Fruit fly (Drosophila melanogaster) whole organism, pupa: ENCODE results near the gene SppL.

Source experiments
- CG10348 ChIP-seq: fragments of 200-800 bp; sonication (Bioruptor generic); IDR thresholded peaks from 2 replicates; pipeline ENCODE4 v1.3.6; 2022; ENCODE audit warnings: missing biosample characterization, missing genetic modification characterization
- CG12605 ChIP-seq: fragments of 200-800 bp; sonication (Bioruptor generic); IDR thresholded peaks from 2 replicates; pipeline ENCODE4 v1.3.6; 2022; ENCODE audit warnings: missing biosample characterization, missing genetic modification characterization
- CG13204 ChIP-seq: fragments of 200-800 bp; sonication (Bioruptor generic); optimal IDR thresholded peaks from 2 replicates; lab custom pipeline; 2018; ENCODE audit warnings: missing biosample characterization, mild to moderate bottlenecking, missing genetic modification characterization, moderate library complexity
- CG14655 ChIP-seq: fragments of 200-800 bp; sonication (Bioruptor generic); optimal IDR thresholded peaks from 3 replicates; lab custom pipeline; 2017; ENCODE audit warnings: mild to moderate bottlenecking, missing biosample characterization, missing genetic modification reagents, missing genetic modification characterization
- CG15710 ChIP-seq: fragments of 200-800 bp; sonication (Bioruptor generic); optimal IDR thresholded peaks from 2 replicates; lab custom pipeline; 2018; ENCODE audit warnings: missing biosample characterization, mild to moderate bottlenecking, missing genetic modification characterization, moderate library complexity
- CG17806 ChIP-seq: fragments of 200-800 bp; sonication (Bioruptor generic); optimal IDR thresholded peaks from 2 replicates; lab custom pipeline; 2018; ENCODE audit warnings: missing biosample characterization, mild to moderate bottlenecking, missing genetic modification characterization, moderate library complexity
- CG32121 ChIP-seq: fragments of 200-800 bp; sonication (Bioruptor generic); IDR thresholded peaks from 2 replicates; pipeline ENCODE4 v1.3.6; 2022; ENCODE audit warnings: missing biosample characterization, missing genetic modification characterization
- CG34367 ChIP-seq: fragments of 200-800 bp; sonication (Bioruptor generic); optimal IDR thresholded peaks from 2 replicates; lab custom pipeline; 2018; ENCODE audit warnings: missing biosample characterization, mild to moderate bottlenecking, missing genetic modification characterization
- CG4496 ChIP-seq: fragments of 200-800 bp; sonication (Bioruptor generic); IDR thresholded peaks from 3 replicates; pipeline ENCODE4 v1.3.6; 2022; ENCODE audit warnings: missing biosample characterization, missing genetic modification characterization
- CG8159 ChIP-seq: fragments of 200-800 bp; sonication (Bioruptor generic); optimal IDR thresholded peaks from 3 replicates; lab custom pipeline; 2018; ENCODE audit warnings: missing biosample characterization, mild to moderate bottlenecking, missing genetic modification characterization, moderate library complexity
- CG8301 ChIP-seq: fragments of 200-800 bp; sonication (Bioruptor generic); optimal IDR thresholded peaks from 2 replicates; lab custom pipeline; 2018; ENCODE audit warnings: missing biosample characterization, mild to moderate bottlenecking, missing genetic modification characterization
- CG9948 ChIP-seq: fragments of 200-800 bp; sonication (Bioruptor generic); optimal IDR thresholded peaks from 2 replicates; lab custom pipeline; 2018; ENCODE audit warnings: missing biosample characterization, mild to moderate bottlenecking, missing genetic modification characterization, moderate library complexity
- D1 ChIP-seq: fragments of 200-800 bp; sonication (Bioruptor generic); optimal IDR thresholded peaks from 2 replicates; lab custom pipeline; 2018; ENCODE audit warnings: missing biosample characterization, mild to moderate bottlenecking, missing genetic modification characterization, moderate library complexity
- EcR ChIP-seq: fragments of 200-800 bp; sonication (Bioruptor generic); optimal IDR thresholded peaks from 3 replicates; lab custom pipeline; 2019; ENCODE audit warnings: missing biosample characterization, missing genetic modification characterization, mild to moderate bottlenecking, moderate library complexity, missing genetic modification reagents
- Ets98B ChIP-seq: fragments of 200-800 bp; sonication (Bioruptor generic); IDR thresholded peaks from 2 replicates; pipeline ENCODE4 v1.3.6; 2022; ENCODE audit warnings: missing biosample characterization, missing genetic modification characterization
- Pif1A ChIP-seq: fragments of 200-800 bp; sonication (Bioruptor generic); optimal IDR thresholded peaks from 3 replicates; lab custom pipeline; 2016; ENCODE audit warnings: missing biosample characterization, missing genetic modification characterization
- Pif1B ChIP-seq: fragments of 200-800 bp; sonication (Bioruptor generic); optimal IDR thresholded peaks from 3 replicates; lab custom pipeline; 2016; ENCODE audit warnings: missing biosample characterization, missing genetic modification characterization
- Snoo ChIP-seq: fragments of 200-800 bp; sonication (Bioruptor generic); optimal IDR thresholded peaks from 3 replicates; lab custom pipeline; 2017; ENCODE audit warnings: missing biosample characterization, mild to moderate bottlenecking, missing genetic modification characterization, inconsistent platforms
- fd96Ca ChIP-seq: fragments of 200-800 bp; sonication (Bioruptor generic); IDR thresholded peaks from 3 replicates; pipeline ENCODE4 v1.3.6; 2022; ENCODE audit warnings: missing biosample characterization, missing genetic modification characterization
- gl ChIP-seq: fragments of 200-800 bp; sonication (Bioruptor generic); optimal IDR thresholded peaks from 2 replicates; lab custom pipeline; 2018; ENCODE audit warnings: missing biosample characterization, mild to moderate bottlenecking, missing genetic modification characterization
- rn ChIP-seq: fragments of 200-800 bp; sonication (Bioruptor generic); IDR thresholded peaks from 2 replicates; pipeline ENCODE4 v1.3.6; 2022; ENCODE audit warnings: missing biosample characterization, missing genetic modification characterization

SppL gene

dm6 chr3R:25877064-25877463 is 4.7 kb upstream of the SppL start:
- TF ChIP-seq CG15710 (tag; lab: Kevin White, UChicago) (no peak), CG13204 (GFP tag; lab: Kevin White, UChicago) (no peak), CG4496 (GFP tag; lab: Robert Waterston, UW) (no peak), fd96Ca (GFP tag; lab: Robert Waterston, UW) (no peak), CG10348 (GFP tag; lab: Robert Waterston, UW) (no peak), EcR (GFP tag; lab: Kevin White, UChicago) (peak; percentile 78), CG34367 (no peak)

DNA sequence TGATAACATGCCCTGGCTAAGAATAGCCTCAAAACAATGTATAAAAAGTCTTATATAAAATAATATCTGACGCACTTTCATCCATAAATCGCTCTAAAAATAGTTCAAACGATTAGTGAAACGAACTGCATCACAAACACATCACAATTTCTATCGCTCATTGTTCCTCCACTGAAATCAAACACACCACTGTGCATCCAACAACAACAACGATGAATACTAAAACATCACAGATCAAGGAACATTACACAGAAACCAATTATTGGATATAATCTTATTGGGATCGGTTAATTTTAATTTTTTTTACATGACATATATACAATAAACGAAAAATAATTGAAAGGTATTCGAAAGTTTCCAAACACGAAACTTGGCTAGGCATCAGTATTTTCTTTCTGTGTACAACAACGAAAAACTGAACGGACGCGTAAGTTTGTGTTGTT is 2.4 kb upstream of the SppL start:
- peak; percentile 49; the same call in 1 of the 2 replicates for TF ChIP-seq CG12605 (GFP tag; lab: Robert Waterston, UW)
- TF ChIP-seq EcR (GFP tag; lab: Kevin White, UChicago) = no peak
- peak; percentile 68 for TF ChIP-seq CG14655 (GFP tag; lab: Kevin White, UChicago)
- TF ChIP-seq gl = no peak
- peak; percentile 19 for TF ChIP-seq CG8159 (tag; lab: Kevin White, UChicago)
- peak; percentile 73 for TF ChIP-seq CG8301 (tag; lab: Kevin White, UChicago)
- TF ChIP-seq CG17806 (tag; lab: Kevin White, UChicago) = peak; percentile 1
- no peak for TF ChIP-seq Snoo (tag; lab: Kevin White, UChicago)
- peak; percentile 70 for TF ChIP-seq CG32121 (GFP tag; lab: Robert Waterston, UW)
- peak; percentile 13; the same call in 1 of the 2 replicates for TF ChIP-seq rn (GFP tag; lab: Robert Waterston, UW)
- TF ChIP-seq Ets98B (GFP tag; lab: Robert Waterston, UW) = peak; percentile 82
- TF ChIP-seq CG34367 = no peak
- no peak for TF ChIP-seq D1 (tag; lab: Kevin White, UChicago)
- TF ChIP-seq Pif1B = no peak
- TF ChIP-seq fd96Ca (GFP tag; lab: Robert Waterston, UW) = no peak
- no peak for TF ChIP-seq CG15710 (tag; lab: Kevin White, UChicago)
- peak; percentile 38 for TF ChIP-seq Pif1A
- TF ChIP-seq CG9948 (tag; lab: Kevin White, UChicago) = no peak

- peak; percentile 11 for TF ChIP-seq CG12605 (GFP tag; lab: Robert Waterston, UW)
- no peak for TF ChIP-seq D1 (tag; lab: Kevin White, UChicago)
- TF ChIP-seq CG14655 (GFP tag; lab: Kevin White, UChicago) = peak; percentile 63
- TF ChIP-seq CG8301 (tag; lab: Kevin White, UChicago) = no peak
- peak; percentile 57 for TF ChIP-seq CG17806 (tag; lab: Kevin White, UChicago)
- peak; percentile 67 for TF ChIP-seq CG9948 (tag; lab: Kevin White, UChicago)
- no peak for TF ChIP-seq CG10348 (GFP tag; lab: Robert Waterston, UW)
- TF ChIP-seq rn (GFP tag; lab: Robert Waterston, UW) = 0 out of 2 replicates have a peak, but pooled peaks have one; percentile 18
- TF ChIP-seq gl = no peak
- peak; percentile 48 for TF ChIP-seq Snoo (tag; lab: Kevin White, UChicago)
- TF ChIP-seq CG13204 (GFP tag; lab: Kevin White, UChicago) = peak; percentile 42
- peak; percentile 4 for TF ChIP-seq Pif1A
- peak; percentile 11; the same call in 1 of the 2 replicates for TF ChIP-seq Ets98B (GFP tag; lab: Robert Waterston, UW)
- peak; percentile 61 for TF ChIP-seq CG4496 (GFP tag; lab: Robert Waterston, UW)
- TF ChIP-seq CG32121 (GFP tag; lab: Robert Waterston, UW) = peak; percentile 59; the same call in 1 of the 2 replicates
- TF ChIP-seq Pif1B = peak; percentile 1
- TF ChIP-seq EcR (GFP tag; lab: Kevin White, UChicago) = no peak
- no peak for TF ChIP-seq fd96Ca (GFP tag; lab: Robert Waterston, UW)
- peak; percentile 59 for TF ChIP-seq CG15710 (tag; lab: Kevin White, UChicago)
- peak; percentile 63 for TF ChIP-seq CG8159 (tag; lab: Kevin White, UChicago)
- TF ChIP-seq CG34367 = peak; percentile 14
- TF ChIP-seq, all 21 proteins: peak for 15
These were observed 1.4 kb upstream of the SppL start for dm6 chr3R:25880198-25880970.

DNA sequence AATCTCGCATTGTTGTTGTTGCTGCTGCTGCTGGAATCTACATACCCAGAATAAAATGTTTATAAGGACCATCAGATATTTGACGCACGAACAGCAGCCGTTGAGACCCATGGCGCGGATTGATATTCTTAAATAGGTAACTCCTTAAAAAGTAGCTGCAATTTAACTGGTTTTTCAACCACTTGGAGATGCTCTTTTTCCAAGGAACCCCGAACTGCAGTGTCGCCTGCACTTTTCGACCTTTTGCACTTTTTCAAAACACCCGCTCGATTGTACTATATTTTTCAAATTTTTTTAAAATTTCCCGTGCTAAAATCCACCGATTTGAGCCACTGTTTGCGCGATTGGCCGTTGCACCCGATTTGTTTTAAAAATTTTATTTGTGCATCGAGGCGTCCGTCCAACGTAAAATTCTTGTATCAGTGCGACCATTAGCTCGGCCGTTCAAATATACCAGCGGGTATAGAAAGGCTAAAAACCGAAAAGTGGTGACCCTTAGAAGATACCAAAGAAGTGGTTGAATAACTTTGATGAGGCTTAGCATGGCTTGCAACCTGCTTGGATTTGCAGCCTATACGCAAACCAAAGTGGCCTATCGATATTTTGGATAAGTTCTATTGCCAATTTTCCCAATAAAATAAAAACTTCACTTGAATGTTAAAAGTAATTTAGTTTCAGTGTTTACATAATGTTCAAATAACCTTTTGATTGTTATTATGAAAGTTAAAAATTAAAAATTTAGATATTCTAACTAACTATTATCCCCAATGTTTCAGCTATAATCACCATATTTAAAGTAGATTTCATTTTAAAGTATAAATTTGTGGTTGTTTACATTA is 594 bp upstream of the SppL start, which contains the start of gene Tsp96F:
TSS of gene Tsp96F (minus strand) at position 457 of the 839 bp plus-strand sequence.
- 0 out of 3 replicates have a peak, but pooled peaks have one; percentile 40 for TF ChIP-seq CG4496 (GFP tag; lab: Robert Waterston, UW)
- TF ChIP-seq EcR (GFP tag; lab: Kevin White, UChicago) = peak; percentile 14
- TF ChIP-seq CG12605 (GFP tag; lab: Robert Waterston, UW) = peak; percentile 42
- no peak for TF ChIP-seq Pif1A
- TF ChIP-seq D1 (tag; lab: Kevin White, UChicago) = peak; percentile 18

DNA sequence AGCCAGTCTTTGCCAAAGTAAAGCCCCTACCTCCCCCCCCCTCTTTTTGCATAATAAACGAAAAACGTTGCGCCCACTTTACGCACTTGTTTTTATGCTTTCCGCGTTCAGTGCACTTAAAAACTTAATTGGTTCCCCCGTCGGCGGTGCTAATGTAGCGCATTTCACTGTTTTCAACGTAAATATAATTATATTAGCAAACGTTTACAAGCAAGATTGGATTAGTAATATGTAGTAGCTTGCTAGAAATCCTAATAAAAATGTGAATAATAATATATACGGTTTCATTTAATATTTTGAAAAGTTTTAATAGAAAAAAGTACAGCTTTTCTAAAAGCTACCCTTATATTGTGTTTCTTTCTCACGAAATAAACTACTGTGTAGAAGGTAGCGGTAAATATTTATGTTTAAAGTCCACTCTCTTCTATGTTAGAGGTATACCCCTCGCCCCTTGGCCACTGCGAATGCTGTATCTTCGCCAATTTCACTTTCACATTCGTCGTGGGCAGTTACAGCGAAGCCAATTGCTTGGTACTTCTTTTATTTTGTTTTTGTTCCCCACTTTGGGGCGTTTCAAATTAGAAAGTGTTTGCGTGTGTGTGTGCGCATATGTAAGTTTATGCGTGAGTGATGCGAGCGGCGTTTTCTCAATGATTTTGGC is 952 bp downstream of the SppL start:
- TF ChIP-seq D1 (tag; lab: Kevin White, UChicago) = no peak
- peak; percentile 42 for TF ChIP-seq CG14655 (GFP tag; lab: Kevin White, UChicago)
- TF ChIP-seq Pif1A = no peak
- no peak for TF ChIP-seq CG15710 (tag; lab: Kevin White, UChicago)
- TF ChIP-seq CG8159 (tag; lab: Kevin White, UChicago) = no peak
- TF ChIP-seq Snoo (tag; lab: Kevin White, UChicago) = no peak
- no peak for TF ChIP-seq rn (GFP tag; lab: Robert Waterston, UW)
- TF ChIP-seq CG10348 (GFP tag; lab: Robert Waterston, UW) = no peak
- TF ChIP-seq CG8301 (tag; lab: Kevin White, UChicago) = peak; percentile 22
- no peak for TF ChIP-seq CG12605 (GFP tag; lab: Robert Waterston, UW)
- no peak for TF ChIP-seq CG17806 (tag; lab: Kevin White, UChicago)
- no peak for TF ChIP-seq CG4496 (GFP tag; lab: Robert Waterston, UW)
